Fruit fly (Drosophila melanogaster) whole organism, embryonic: Measurements from ENCODE around the gene Nak.
A peak's percentile ranks its signal among the peaks of the same experiment; 100 is the strongest.

Source experiments
- CG10267 ChIP-seq: fragments of 200-800 bp; sonication (Bioruptor generic); optimal IDR thresholded peaks from 2 replicates; lab custom pipeline; 2018; ENCODE audit warnings: missing biosample characterization, mild to moderate bottlenecking, missing genetic modification characterization, moderate library complexity
- CG10274 ChIP-seq: fragments of 200-800 bp; sonication (Bioruptor generic); optimal IDR thresholded peaks from 3 replicates; lab custom pipeline; 2017; ENCODE audit warnings: missing biosample characterization, mild to moderate bottlenecking, missing genetic modification characterization
- CG10321 ChIP-seq: fragments of 200-800 bp; sonication (Bioruptor generic); IDR thresholded peaks from 2 replicates; pipeline ENCODE4 v1.3.6; 2022; ENCODE audit warnings: missing biosample characterization, missing genetic modification characterization
- CG10462 ChIP-seq: fragments of 200-800 bp; sonication (Bioruptor generic); optimal IDR thresholded peaks from 2 replicates; lab custom pipeline; 2016; ENCODE audit warnings: missing biosample characterization, missing genetic modification characterization
- CG11504 ChIP-seq: fragments of 200-800 bp; sonication (Bioruptor generic); optimal IDR thresholded peaks from 3 replicates; lab custom pipeline; 2019; ENCODE audit warnings: missing biosample characterization, mild to moderate bottlenecking, missing genetic modification characterization, moderate library complexity
- CG12769 ChIP-seq: fragments of 200-800 bp; sonication (Bioruptor generic); optimal IDR thresholded peaks from 2 replicates; lab custom pipeline; 2019; ENCODE audit warnings: missing biosample characterization, mild to moderate bottlenecking, missing genetic modification characterization, moderate library complexity
- CG14014 ChIP-seq: fragments of 200-800 bp; sonication (Bioruptor generic); IDR thresholded peaks from 2 replicates; pipeline ENCODE4 v1.3.6; 2022; ENCODE audit warnings: missing biosample characterization, missing genetic modification characterization
- CG14710 ChIP-seq: fragments of 200-800 bp; sonication (Bioruptor generic); optimal IDR thresholded peaks from 3 replicates; lab custom pipeline; 2019; ENCODE audit warnings: missing biosample characterization, mild to moderate bottlenecking, missing genetic modification characterization, moderate library complexity
- CG15514 ChIP-seq: fragments of 200-800 bp; sonication (Bioruptor generic); optimal IDR thresholded peaks from 3 replicates; lab custom pipeline; 2017; ENCODE audit warnings: missing biosample characterization, missing genetic modification characterization, mild to moderate bottlenecking, moderate library complexity, missing genetic modification reagents
- CG17359 ChIP-seq: fragments of 200-800 bp; sonication (Bioruptor generic); optimal IDR thresholded peaks from 3 replicates; lab custom pipeline; 2018; ENCODE audit warnings: missing biosample characterization, mild to moderate bottlenecking, missing genetic modification characterization, moderate library complexity
- CG17361 ChIP-seq: fragments of 200-800 bp; sonication (Bioruptor generic); IDR thresholded peaks from 3 replicates; pipeline ENCODE4 v1.3.6; 2022; ENCODE audit warnings: missing biosample characterization, missing genetic modification characterization
- CG17829 ChIP-seq: fragments of 200-800 bp; optimal IDR thresholded peaks from 2 replicates; lab custom pipeline; 2019; ENCODE audit warnings: missing biosample characterization, mild to moderate bottlenecking, missing genetic modification characterization, moderate library complexity
- CG30020 ChIP-seq: fragments of 200-800 bp; optimal IDR thresholded peaks from 2 replicates; lab custom pipeline; 2019; ENCODE audit warnings: missing biosample characterization, mild to moderate bottlenecking, missing genetic modification characterization, moderate library complexity
- CG4854 ChIP-seq: fragments of 200-800 bp; sonication (Bioruptor generic); optimal IDR thresholded peaks from 2 replicates; lab custom pipeline; 2016; ENCODE audit warnings: missing biosample characterization, missing genetic modification characterization, inconsistent platforms
- CG5245 ChIP-seq: fragments of 200-800 bp; sonication (Bioruptor generic); optimal IDR thresholded peaks from 3 replicates; lab custom pipeline; 2016; ENCODE audit warnings: missing biosample characterization, missing genetic modification characterization
- CG6272 ChIP-seq: fragments of 200-800 bp; sonication (Bioruptor generic); IDR thresholded peaks from 2 replicates; pipeline ENCODE4 v1.3.6; 2022; ENCODE audit warnings: missing biosample characterization, missing genetic modification characterization
- CG9215 ChIP-seq: fragments of 200-800 bp; sonication (Bioruptor generic); IDR thresholded peaks from 2 replicates; pipeline ENCODE4 v1.3.6; 2022; ENCODE audit warnings: missing biosample characterization, missing genetic modification characterization
- CG9876 ChIP-seq: fragments of 200-800 bp; sonication (Bioruptor generic); optimal IDR thresholded peaks from 2 replicates; lab custom pipeline; 2016; ENCODE audit warnings: missing biosample characterization, missing genetic modification characterization
- Dfd ChIP-seq, 2 experiments: fragments of >200 bp; optimal IDR thresholded peaks; 2 replicates each; lab custom pipeline; 2017; ENCODE audit warnings: missing biosample characterization in 2 of 2, missing genetic modification characterization in 2 of 2
- Dp ChIP-seq: fragments of 200-800 bp; sonication (Bioruptor generic); optimal IDR thresholded peaks from 2 replicates; lab custom pipeline; 2018; ENCODE audit warnings: missing biosample characterization, mild to moderate bottlenecking, missing genetic modification characterization, moderate library complexity
- Gug ChIP-seq: fragments of 200-800 bp; sonication (Bioruptor generic); IDR thresholded peaks from 4 replicates; pipeline ENCODE4 v1.3.6; 2022; ENCODE audit warnings: missing biosample characterization, missing genetic modification characterization
- HLH54F ChIP-seq: fragments of 200-800 bp; sonication (Bioruptor generic); optimal IDR thresholded peaks from 3 replicates; lab custom pipeline; 2016; ENCODE audit warnings: missing biosample characterization, missing genetic modification characterization
- Hr39 ChIP-seq: fragments of >200 bp; optimal IDR thresholded peaks from 2 replicates; lab custom pipeline; 2017
- Neu2 ChIP-seq: fragments of 200-800 bp; sonication (Bioruptor generic); optimal IDR thresholded peaks from 3 replicates; lab custom pipeline; 2016; ENCODE audit warnings: missing biosample characterization, missing genetic modification characterization, borderline replicate concordance
- Nf-YA ChIP-seq: fragments of 200-800 bp; sonication (Bioruptor generic); IDR thresholded peaks from 2 replicates; pipeline ENCODE4 v1.3.6; 2022; ENCODE audit warnings: missing biosample characterization, missing genetic modification characterization
- NfI ChIP-seq: fragments of 200-800 bp; sonication (Bioruptor generic); optimal IDR thresholded peaks from 3 replicates; lab custom pipeline; 2018; ENCODE audit warnings: missing biosample characterization, mild to moderate bottlenecking, missing genetic modification characterization, moderate library complexity
- Optix ChIP-seq: fragments of 200-800 bp; sonication (Bioruptor generic); IDR thresholded peaks from 3 replicates; pipeline ENCODE4 v1.3.6; 2022; ENCODE audit warnings: missing biosample characterization, missing genetic modification characterization
- ac ChIP-seq: fragments of 200-800 bp; sonication (Bioruptor generic); optimal IDR thresholded peaks from 3 replicates; lab custom pipeline; 2017; ENCODE audit warnings: missing biosample characterization, mild to moderate bottlenecking, missing genetic modification characterization
- ase ChIP-seq: fragments of 200-800 bp; sonication (Bioruptor generic); IDR thresholded peaks from 3 replicates; pipeline ENCODE4 v1.3.6; 2022; ENCODE audit warnings: missing biosample characterization, missing genetic modification characterization
- ash1 ChIP-seq: fragments of 200-800 bp; sonication (Bioruptor generic); optimal IDR thresholded peaks from 2 replicates; lab custom pipeline; 2018; ENCODE audit warnings: missing biosample characterization, mild to moderate bottlenecking, missing genetic modification characterization
- chinmo ChIP-seq: fragments of 200-800 bp; sonication (Bioruptor generic); IDR thresholded peaks from 4 replicates; pipeline ENCODE4 v1.3.6; 2022; ENCODE audit warnings: missing biosample characterization, missing genetic modification characterization; ENCODE audit not compliant: partially characterized antibody
- ci ChIP-seq: fragments of 200-800 bp; sonication (Bioruptor generic); IDR thresholded peaks from 3 replicates; pipeline ENCODE4 v1.3.6; 2022; ENCODE audit warnings: missing biosample characterization, missing genetic modification characterization
- dmrt99B ChIP-seq: fragments of 200-800 bp; sonication (Bioruptor generic); optimal IDR thresholded peaks from 2 replicates; lab custom pipeline; 2018; ENCODE audit warnings: missing biosample characterization, mild to moderate bottlenecking, missing genetic modification characterization, moderate library complexity
- dysf ChIP-seq: fragments of 200-800 bp; sonication (Bioruptor generic); IDR thresholded peaks from 3 replicates; pipeline ENCODE4 v1.3.6; 2022; ENCODE audit warnings: missing biosample characterization, missing genetic modification characterization
- ems ChIP-seq: fragments of 200-800 bp; sonication (Bioruptor generic); optimal IDR thresholded peaks from 3 replicates; lab custom pipeline; 2016; ENCODE audit warnings: missing biosample characterization, missing genetic modification characterization
- en ChIP-seq: fragments of 200-800 bp; sonication (Bioruptor generic); optimal IDR thresholded peaks from 2 replicates; lab custom pipeline; 2016; ENCODE audit warnings: missing biosample characterization, missing genetic modification characterization
- ewg ChIP-seq: fragments of 200-800 bp; sonication (Bioruptor generic); optimal IDR thresholded peaks from 3 replicates; lab custom pipeline; 2017; ENCODE audit warnings: mild to moderate bottlenecking, missing biosample characterization, missing genetic modification reagents, missing genetic modification characterization
- her ChIP-seq: fragments of 200-800 bp; sonication (Bioruptor generic); optimal IDR thresholded peaks from 2 replicates; lab custom pipeline; 2016; ENCODE audit warnings: missing biosample characterization, missing genetic modification characterization
- klu ChIP-seq: fragments of 200-800 bp; sonication (Bioruptor generic); IDR thresholded peaks from 2 replicates; pipeline ENCODE4 v1.3.6; 2022; ENCODE audit warnings: missing biosample characterization, missing genetic modification characterization
- odd ChIP-seq: fragments of 200-800 bp; sonication (Bioruptor generic); optimal IDR thresholded peaks from 2 replicates; lab custom pipeline; 2017; ENCODE audit warnings: missing biosample characterization, mild to moderate bottlenecking, missing genetic modification characterization
- otp ChIP-seq: fragments of 200-800 bp; sonication (Bioruptor generic); IDR thresholded peaks from 3 replicates; pipeline ENCODE4, ENCODE4 v1.3.6; 2022; ENCODE audit warnings: missing biosample characterization, missing genetic modification characterization
- pan ChIP-seq, 4 experiments: fragments of >200 bp in 3 of 4; fragments of 200-800 bp in 1 of 4; sonication (Bioruptor generic) in 1 of 4; optimal IDR thresholded peaks in 3 of 4; IDR thresholded peaks in 1 of 4; 2 replicates each; pipeline versions ENCODE4 v1.3.6 to Lab custom; 2017 to 2022; ENCODE audit warnings: missing biosample characterization in 2 of 4, missing genetic modification characterization in 2 of 4, mixed read lengths in 1 of 4
- pb ChIP-seq: fragments of 200-800 bp; sonication (Bioruptor generic); optimal IDR thresholded peaks from 3 replicates; lab custom pipeline; 2016; ENCODE audit warnings: missing biosample characterization, missing genetic modification characterization
- repo ChIP-seq: fragments of 200-800 bp; sonication (Bioruptor generic); optimal IDR thresholded peaks from 2 replicates; lab custom pipeline; 2016; ENCODE audit warnings: missing biosample characterization, missing genetic modification characterization
- slp2 ChIP-seq: fragments of 200-800 bp; sonication (Bioruptor generic); optimal IDR thresholded peaks from 2 replicates; lab custom pipeline; 2016; ENCODE audit warnings: missing biosample characterization, missing genetic modification characterization
- trh ChIP-seq: fragments of 200-800 bp; sonication (Bioruptor generic); optimal IDR thresholded peaks from 2 replicates; lab custom pipeline; 2016; ENCODE audit warnings: missing biosample characterization, missing genetic modification characterization
- unc-4 ChIP-seq: fragments of 200-800 bp; sonication (Bioruptor generic); IDR thresholded peaks from 2 replicates; pipeline ENCODE4 v1.3.6; 2022; ENCODE audit warnings: missing biosample characterization, missing genetic modification characterization; ENCODE audit not compliant: partially characterized antibody
- wdn ChIP-seq: fragments of 200-800 bp; sonication (Bioruptor generic); IDR thresholded peaks from 2 replicates; pipeline ENCODE4 v1.3.6; 2022; ENCODE audit warnings: missing biosample characterization, missing genetic modification characterization
- zfh2 ChIP-seq: fragments of 200-800 bp; sonication (Bioruptor generic); optimal IDR thresholded peaks from 2 replicates; lab custom pipeline; 2016; ENCODE audit warnings: missing biosample characterization, missing genetic modification characterization

Nak gene

dm6 chr2L:18965367-18966213 lies 3.0 kb downstream of the Nak start (continued):
- TF ChIP-seq pb (GFP tag; lab: Kevin White, UChicago) (no peak), Dp (GFP tag; lab: Kevin White, UChicago) (no peak), CG9215 (GFP tag; lab: Robert Waterston, UW) (peak; percentile 5; the same call in 1 of the 2 replicates), CG12769 (peak; percentile 51), CG14710 (tag; lab: Kevin White, UChicago) (no peak), en (GFP tag; lab: Kevin White, UChicago) (no peak), CG15514 (GFP tag; lab: Kevin White, UChicago) (peak; percentile 39), CG9876 (no peak), pan (optimal IDR thresholded peaks at IDR 0.05; lab: Kevin White, UChicago) (peak in 1 of 2 experiments; percentile 16), pan (GFP tag; optimal IDR thresholded peaks at IDR 0.05 in 1 of 2, IDR thresholded peaks at IDR 0.05 in 1 of 2) (peak in 1 of 2 experiments; percentile 10), Optix (GFP tag; lab: Robert Waterston, UW) (no peak), CG17361 (no peak; the same call in 2 of the 3 replicates), CG10462 (no peak), repo (GFP tag; lab: Kevin White, UChicago) (no peak), CG5245 (GFP tag; lab: Kevin White, UChicago) (no peak), slp2 (GFP tag; lab: Kevin White, UChicago) (no peak), CG4854 (GFP tag; lab: Kevin White, UChicago) (no peak), ac (GFP tag; lab: Kevin White, UChicago) (no peak), her (no peak), dysf (GFP tag; lab: Robert Waterston, UW) (peak; percentile 71), Hr39 (lab: Kevin White, UChicago) (no peak), unc-4 (no peak), Neu2 (GFP tag; lab: Kevin White, UChicago) (no peak), otp (GFP tag; lab: Robert Waterston, UW) (no peak), CG10274 (no peak), ci (GFP tag; lab: Robert Waterston, UW) (0 out of 3 replicates have a peak, but pooled peaks have one; percentile 36), Dfd (GFP tag; optimal IDR thresholded peaks at IDR 0.05; lab: Kevin White, UChicago) (no peak), zfh2 (no peak), CG6272 (GFP tag; lab: Robert Waterston, UW) (0 out of 2 replicates have a peak, but pooled peaks have one; percentile 11), trh (GFP tag; lab: Kevin White, UChicago) (no peak), odd (no peak), klu (GFP tag; lab: Robert Waterston, UW) (0 out of 2 replicates have a peak, but pooled peaks have one; percentile 6), NfI (GFP tag; lab: Kevin White, UChicago) (peak; percentile 8), CG17829 (peak; percentile 13), CG10267 (tag; lab: Kevin White, UChicago) (no peak), CG30020 (tag; lab: Kevin White, UChicago) (no peak), Gug (GFP tag; lab: Robert Waterston, UW) (no peak), wdn (GFP tag; lab: Robert Waterston, UW) (no peak), CG17359 (tag; lab: Kevin White, UChicago) (no peak), Nf-YA (GFP tag; lab: Robert Waterston, UW) (no peak), HLH54F (GFP tag; lab: Kevin White, UChicago) (no peak), dmrt99B (tag; lab: Kevin White, UChicago) (peak; percentile 32), ash1 (no peak), CG14014 (GFP tag; lab: Robert Waterston, UW) (peak; percentile 25), ase (GFP tag; lab: Robert Waterston, UW) (no peak), ewg (GFP tag; lab: Kevin White, UChicago) (peak; percentile 7), CG10321 (GFP tag; lab: Robert Waterston, UW) (no peak), CG11504 (tag; lab: Kevin White, UChicago) (peak; percentile 43), ems (GFP tag; lab: Kevin White, UChicago) (no peak), chinmo (GFP tag; lab: Robert Waterston, UW) (peak; percentile 74; the same call in 1 of the 4 replicates)
